Worm (Caenorhabditis elegans): ENCODE results near the gene F14D2.7.

DNA sequence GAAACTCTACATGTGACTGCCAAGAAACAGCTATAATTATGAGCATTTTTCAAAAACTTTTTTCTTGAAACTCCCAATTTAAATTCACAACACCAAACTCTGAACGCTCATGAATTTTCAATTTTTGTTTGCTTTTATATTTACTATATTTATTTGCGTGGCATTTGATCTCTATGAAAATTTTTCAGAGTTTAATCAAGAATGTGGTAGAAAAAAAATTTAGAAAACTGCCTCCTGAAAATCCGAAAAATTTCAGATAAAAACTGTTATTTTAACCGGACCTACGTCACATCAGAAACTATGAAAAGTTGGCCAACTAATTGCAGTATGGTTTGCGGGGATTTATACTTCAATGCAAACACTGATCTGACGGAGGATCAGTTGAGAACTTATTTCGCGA, 6.4 kb downstream of the F14D2.7 start, which contains the start of gene irld-27:
- TF ChIP-seq dpl-1 (GFP tag; optimal IDR thresholded peaks at IDR 0.05) (no peak), nhr-237 (tag; optimal IDR thresholded peaks at IDR 0.05) (no peak), ama-1 (optimal IDR thresholded peaks at IDR 0.05) (no peak), unc-62 (GFP tag; optimal IDR thresholded peaks at IDR 0.05 in 1 of 2) (no peak), unc-62 (tag; optimal IDR thresholded peaks at IDR 0.05) (no peak), dve-1 (tag; optimal IDR thresholded peaks at IDR 0.05; ENCODE audit: insufficient read depth) (no peak), ctbp-1 (GFP tag; IDR thresholded peaks at IDR 0.05) (no peak), hlh-30 (tag; optimal IDR thresholded peaks at IDR 0.05; ENCODE audit: insufficient read depth) (no peak), spr-3 (GFP tag; optimal IDR thresholded peaks at IDR 0.05) (no peak), lin-39 (tag; optimal IDR thresholded peaks at IDR 0.05) (no peak), F49E8.2 (tag; optimal IDR thresholded peaks at IDR 0.05; ENCODE audit: borderline replicate concordance) (no peak)

All from whole organism, L4 larva.